Fruit fly (Drosophila melanogaster) whole organism, embryonic: ENCODE measurements around the gene grnd.
A peak's percentile ranks its signal among the peaks of the same experiment; 100 is the strongest.

Source experiments
- Ada2b ChIP-seq: fragments of 200-800 bp; sonication (Bioruptor generic); IDR thresholded peaks from 2 replicates; pipeline ENCODE4 v1.3.6; 2022; ENCODE audit warnings: missing biosample characterization, missing genetic modification characterization
- BEAF-32 ChIP-seq: fragments of 200-800 bp; sonication (Bioruptor generic); optimal IDR thresholded peaks from 3 replicates; lab custom pipeline; 2017; ENCODE audit warnings: missing biosample characterization, missing genetic modification characterization, mild to moderate bottlenecking, moderate library complexity, missing genetic modification reagents
- Blimp-1 ChIP-seq: fragments of 200-800 bp; sonication (Bioruptor generic); optimal IDR thresholded peaks from 3 replicates; lab custom pipeline; 2018; ENCODE audit warnings: missing biosample characterization, missing genetic modification characterization, mild to moderate bottlenecking, moderate library complexity, missing genetic modification reagents
- CG10209 ChIP-seq: fragments of 200-800 bp; sonication (Bioruptor generic); optimal IDR thresholded peaks from 3 replicates; lab custom pipeline; 2017; ENCODE audit warnings: missing biosample characterization, mild to moderate bottlenecking, missing genetic modification characterization, missing genetic modification reagents
- CG10565 ChIP-seq: fragments of 200-800 bp; sonication (Bioruptor generic); optimal IDR thresholded peaks from 3 replicates; lab custom pipeline; 2016; ENCODE audit warnings: missing biosample characterization, mild to moderate bottlenecking, missing genetic modification characterization
- CG10979 ChIP-seq: fragments of 200-800 bp; sonication (Bioruptor generic); optimal IDR thresholded peaks from 2 replicates; lab custom pipeline; 2018; ENCODE audit warnings: missing biosample characterization, mild to moderate bottlenecking, missing genetic modification characterization, moderate library complexity
- CG11560 ChIP-seq: fragments of 200-800 bp; sonication (Bioruptor generic); IDR thresholded peaks from 3 replicates; pipeline ENCODE4 v1.3.6; 2022; ENCODE audit warnings: missing biosample characterization, missing genetic modification characterization
- CG12104 ChIP-seq: fragments of 200-800 bp; sonication (Bioruptor generic); optimal IDR thresholded peaks from 3 replicates; lab custom pipeline; 2016; ENCODE audit warnings: missing biosample characterization, missing genetic modification characterization
- CG1233 ChIP-seq: fragments of 200-800 bp; sonication (Bioruptor generic); optimal IDR thresholded peaks from 4 replicates; lab custom pipeline; 2018; ENCODE audit warnings: missing biosample characterization, mild to moderate bottlenecking, missing genetic modification characterization
- CG13123 ChIP-seq: fragments of 200-800 bp; sonication (Bioruptor generic); optimal IDR thresholded peaks from 2 replicates; lab custom pipeline; 2016; ENCODE audit warnings: missing biosample characterization, missing genetic modification characterization
- CG15011 ChIP-seq: fragments of 200-800 bp; sonication (Bioruptor generic); optimal IDR thresholded peaks from 3 replicates; lab custom pipeline; 2018; ENCODE audit warnings: missing biosample characterization, mild to moderate bottlenecking, missing genetic modification characterization
- CG15696 ChIP-seq: fragments of 200-800 bp; sonication (Bioruptor generic); optimal IDR thresholded peaks from 2 replicates; lab custom pipeline; 2019; ENCODE audit warnings: missing biosample characterization, mild to moderate bottlenecking, missing genetic modification characterization, moderate library complexity
- CG2678 ChIP-seq: fragments of 200-800 bp; sonication (Bioruptor generic); optimal IDR thresholded peaks from 3 replicates; lab custom pipeline; 2019; ENCODE audit warnings: missing biosample characterization, mild to moderate bottlenecking, missing genetic modification characterization, moderate library complexity
- CG30020 ChIP-seq: fragments of 200-800 bp; optimal IDR thresholded peaks from 2 replicates; lab custom pipeline; 2019; ENCODE audit warnings: missing biosample characterization, mild to moderate bottlenecking, missing genetic modification characterization, moderate library complexity
- CG32767 ChIP-seq: fragments of 200-800 bp; sonication (Bioruptor generic); IDR thresholded peaks from 2 replicates; pipeline ENCODE4 v1.3.6; 2022; ENCODE audit warnings: missing biosample characterization, missing genetic modification characterization
- CG33557 ChIP-seq: fragments of 200-800 bp; sonication (Bioruptor generic); optimal IDR thresholded peaks from 2 replicates; lab custom pipeline; 2019; ENCODE audit warnings: missing biosample characterization, mild to moderate bottlenecking, missing genetic modification characterization, moderate library complexity
- CG3407 ChIP-seq: fragments of 200-800 bp; sonication (Bioruptor generic); optimal IDR thresholded peaks from 2 replicates; lab custom pipeline; 2018; ENCODE audit warnings: missing biosample characterization, mild to moderate bottlenecking, missing genetic modification characterization
- CG34224 ChIP-seq: fragments of 200-800 bp; sonication (Bioruptor generic); IDR thresholded peaks from 3 replicates; pipeline ENCODE4 v1.3.6; 2022; ENCODE audit warnings: missing biosample characterization, missing genetic modification characterization; ENCODE audit not compliant: partially characterized antibody
- CG6272 ChIP-seq: fragments of 200-800 bp; sonication (Bioruptor generic); IDR thresholded peaks from 2 replicates; pipeline ENCODE4 v1.3.6; 2022; ENCODE audit warnings: missing biosample characterization, missing genetic modification characterization
- CG9797 ChIP-seq: fragments of 200-800 bp; sonication (Bioruptor generic); optimal IDR thresholded peaks from 3 replicates; lab custom pipeline; 2018; ENCODE audit warnings: missing biosample characterization, mild to moderate bottlenecking, missing genetic modification characterization
- Dbx ChIP-seq: fragments of 200-800 bp; sonication (Bioruptor generic); IDR thresholded peaks from 3 replicates; pipeline ENCODE4 v1.3.6; 2022; ENCODE audit warnings: missing biosample characterization, missing genetic modification characterization
- Deaf1 ChIP-seq: fragments of 200-800 bp; optimal IDR thresholded peaks from 3 replicates; lab custom pipeline; 2019; ENCODE audit warnings: missing biosample characterization, mild to moderate bottlenecking, missing genetic modification characterization, moderate library complexity
- E2f1 ChIP-seq: fragments of 200-800 bp; sonication (Bioruptor generic); IDR thresholded peaks from 2 replicates; pipeline ENCODE4 v1.3.6; 2022; ENCODE audit warnings: missing biosample characterization, missing genetic modification characterization
- Ets97D ChIP-seq: fragments of 200-800 bp; sonication (Bioruptor generic); optimal IDR thresholded peaks from 3 replicates; lab custom pipeline; 2016; ENCODE audit warnings: missing biosample characterization, missing genetic modification characterization
- HmgD ChIP-seq: fragments of 200-800 bp; sonication (Bioruptor generic); optimal IDR thresholded peaks from 3 replicates; lab custom pipeline; 2016; ENCODE audit warnings: missing biosample characterization, missing genetic modification characterization
- MBD-R2 ChIP-seq: fragments of 200-800 bp; sonication (Bioruptor generic); IDR thresholded peaks from 2 replicates; pipeline ENCODE4 v1.3.6; 2022; ENCODE audit warnings: missing biosample characterization, missing genetic modification characterization
- Med ChIP-seq: fragments of 200-800 bp; sonication (Bioruptor generic); peaks from one replicate; lab custom pipeline; 2016; ENCODE audit warnings: missing biosample characterization, missing genetic modification characterization, mild to moderate bottlenecking, inconsistent platforms, moderate library complexity
- NK7.1 ChIP-seq: fragments of 200-800 bp; sonication (Bioruptor generic); optimal IDR thresholded peaks from 3 replicates; lab custom pipeline; 2016; ENCODE audit warnings: missing biosample characterization, missing genetic modification characterization
- Nf-YB ChIP-seq: fragments of 200-800 bp; sonication (Bioruptor generic); optimal IDR thresholded peaks from 3 replicates; lab custom pipeline; 2019; ENCODE audit warnings: missing biosample characterization, mild to moderate bottlenecking, missing genetic modification characterization, moderate library complexity
- Sry-δ ChIP-seq: fragments of 200-800 bp; sonication (Bioruptor generic); optimal IDR thresholded peaks from 2 replicates; lab custom pipeline; 2016; ENCODE audit warnings: missing biosample characterization, missing genetic modification characterization
- Xrp1 ChIP-seq: fragments of 200-800 bp; sonication (Bioruptor generic); IDR thresholded peaks from 2 replicates; pipeline ENCODE4 v1.3.6; 2022; ENCODE audit warnings: missing biosample characterization, missing genetic modification characterization
- ase ChIP-seq: fragments of 200-800 bp; sonication (Bioruptor generic); IDR thresholded peaks from 3 replicates; pipeline ENCODE4 v1.3.6; 2022; ENCODE audit warnings: missing biosample characterization, missing genetic modification characterization
- ash1 ChIP-seq: fragments of 200-800 bp; sonication (Bioruptor generic); optimal IDR thresholded peaks from 2 replicates; lab custom pipeline; 2018; ENCODE audit warnings: missing biosample characterization, mild to moderate bottlenecking, missing genetic modification characterization
- az2 ChIP-seq: fragments of 200-800 bp; sonication (Bioruptor generic); optimal IDR thresholded peaks from 3 replicates; lab custom pipeline; 2016; ENCODE audit warnings: missing biosample characterization, missing genetic modification characterization
- cas ChIP-seq: fragments of 200-800 bp; sonication (Bioruptor generic); IDR thresholded peaks from 2 replicates; pipeline ENCODE4 v1.3.6; 2022; ENCODE audit warnings: missing biosample characterization, missing genetic modification characterization
- emc ChIP-seq: fragments of 200-800 bp; sonication (Bioruptor generic); optimal IDR thresholded peaks from 2 replicates; lab custom pipeline; 2016; ENCODE audit warnings: missing biosample characterization, missing genetic modification characterization
- fd102C ChIP-seq: fragments of 200-800 bp; sonication (Bioruptor generic); optimal IDR thresholded peaks from 2 replicates; lab custom pipeline; 2018; ENCODE audit warnings: missing biosample characterization, mild to moderate bottlenecking, missing genetic modification characterization, moderate library complexity
- kah ChIP-seq: fragments of 200-800 bp; sonication (Bioruptor generic); optimal IDR thresholded peaks from 2 replicates; lab custom pipeline; 2018; ENCODE audit warnings: missing biosample characterization, mild to moderate bottlenecking, missing genetic modification characterization
- klu ChIP-seq: fragments of 200-800 bp; sonication (Bioruptor generic); IDR thresholded peaks from 2 replicates; pipeline ENCODE4 v1.3.6; 2022; ENCODE audit warnings: missing biosample characterization, missing genetic modification characterization
- knrl ChIP-seq: fragments of 200-800 bp; sonication (Bioruptor generic); IDR thresholded peaks from 3 replicates; pipeline ENCODE4 v1.3.6; 2022; ENCODE audit warnings: missing biosample characterization, missing genetic modification characterization; ENCODE audit not compliant: partially characterized antibody
- onecut ChIP-seq: fragments of 200-800 bp; sonication (Bioruptor generic); IDR thresholded peaks from 2 replicates; pipeline ENCODE4 v1.3.6; 2022; ENCODE audit warnings: missing biosample characterization, missing genetic modification characterization
- pan ChIP-seq, 4 experiments: fragments of >200 bp in 3 of 4; fragments of 200-800 bp in 1 of 4; sonication (Bioruptor generic) in 1 of 4; optimal IDR thresholded peaks in 3 of 4; IDR thresholded peaks in 1 of 4; 2 replicates each; pipeline versions ENCODE4 v1.3.6 to Lab custom; 2017 to 2022; ENCODE audit warnings: missing biosample characterization in 2 of 4, missing genetic modification characterization in 2 of 4, mixed read lengths in 1 of 4
- pita ChIP-seq: fragments of 200-800 bp; sonication (Bioruptor generic); optimal IDR thresholded peaks from 2 replicates; lab custom pipeline; 2017; ENCODE audit warnings: missing biosample characterization, mild to moderate bottlenecking, missing genetic modification characterization
- prd ChIP-seq, 3 experiments: fragments of >200 bp in 2 of 3; fragments of 200-800 bp in 1 of 3; sonication (Bioruptor generic) in 1 of 3; optimal IDR thresholded peaks in 2 of 3; IDR thresholded peaks in 1 of 3; 2 replicates in 2 of 3; 3 replicates in 1 of 3; pipeline versions ENCODE4 v1.3.6 to Lab custom; 2017 to 2022; ENCODE audit warnings: missing biosample characterization in 1 of 3, missing genetic modification characterization in 1 of 3
- sens-2 ChIP-seq: fragments of 200-800 bp; sonication (Bioruptor generic); IDR thresholded peaks from 2 replicates; pipeline ENCODE4 v1.3.6; 2022; ENCODE audit warnings: missing biosample characterization, missing genetic modification characterization
- shn ChIP-seq: fragments of 200-800 bp; sonication (Bioruptor generic); optimal IDR thresholded peaks from 3 replicates; lab custom pipeline; 2016; ENCODE audit warnings: missing biosample characterization, missing genetic modification characterization
- usp ChIP-seq: fragments of >200 bp; optimal IDR thresholded peaks from 2 replicates; lab custom pipeline; 2017; ENCODE audit warnings: missing biosample characterization, missing genetic modification characterization
- zf30C ChIP-seq: fragments of 200-800 bp; sonication (Bioruptor generic); optimal IDR thresholded peaks from 3 replicates; lab custom pipeline; 2018; ENCODE audit warnings: missing biosample characterization, mild to moderate bottlenecking, missing genetic modification characterization

The grnd gene

DNA sequence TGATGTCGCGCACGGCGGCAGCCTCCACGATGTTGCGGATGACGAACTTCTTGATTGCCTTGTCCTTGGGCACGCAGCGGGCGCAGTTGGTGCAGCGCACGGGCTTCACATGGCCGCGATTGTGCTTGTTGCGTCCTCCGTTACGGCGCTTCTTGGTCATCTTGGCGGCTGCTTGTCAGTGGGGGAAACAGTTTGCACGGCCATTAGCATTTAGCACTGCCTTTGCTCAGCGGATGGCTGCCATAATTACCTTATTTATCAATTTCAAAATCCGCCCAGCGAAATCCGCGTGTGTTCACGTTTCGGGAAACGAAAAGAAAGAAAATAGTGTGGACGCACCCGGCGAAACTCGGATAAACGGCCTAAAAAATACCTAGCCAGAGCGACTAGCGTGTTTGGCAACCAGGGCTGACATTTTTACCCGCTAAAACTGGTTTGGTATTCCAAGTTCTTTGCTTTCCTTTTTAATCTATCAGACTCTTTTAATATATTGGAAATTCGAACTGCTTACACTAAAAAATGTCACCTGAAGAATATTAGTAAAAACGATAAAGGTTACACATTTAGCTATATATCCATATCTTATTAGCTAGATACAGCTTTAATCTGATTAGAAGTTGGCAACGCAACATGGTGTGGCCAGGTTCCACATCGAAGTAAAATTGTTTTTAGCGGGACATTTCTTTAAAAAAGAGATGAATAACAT lies 42.2 kb upstream of the grnd start, which contains the start of gene RpS26 (continued):
- no peak for TF ChIP-seq pan (optimal IDR thresholded peaks at IDR 0.05; lab: Kevin White, UChicago)
- no peak for TF ChIP-seq pan (GFP tag; optimal IDR thresholded peaks at IDR 0.05 in 1 of 2, IDR thresholded peaks at IDR 0.05 in 1 of 2)
- TF ChIP-seq Ada2b, result no peak; the same call in 1 of the 2 replicates
- TF ChIP-seq prd (optimal IDR thresholded peaks at IDR 0.05; lab: Kevin White, UChicago), result no peak
- TF ChIP-seq prd (GFP tag; IDR thresholded peaks at IDR 0.05; lab: Robert Waterston, UW), result peak; percentile 56; the same call in 2 of the 3 replicates
- no peak for TF ChIP-seq ash1 (GFP tag; lab: Kevin White, UChicago)
- peak; percentile 70 for TF ChIP-seq shn (GFP tag; lab: Kevin White, UChicago)
- TF ChIP-seq Blimp-1 (GFP tag; lab: Kevin White, UChicago), result no peak
- TF ChIP-seq HmgD (GFP tag; lab: Kevin White, UChicago), result peak; percentile 66
- no peak for TF ChIP-seq CG34224 (GFP tag; lab: Robert Waterston, UW)
- no peak for TF ChIP-seq CG32767
- peak; percentile 54 for TF ChIP-seq Sry-δ (GFP tag; lab: Kevin White, UChicago)
- peak; percentile 83 for TF ChIP-seq CG9797 (GFP tag; lab: Kevin White, UChicago)
- TF ChIP-seq kah, result no peak
- peak; percentile 73 for TF ChIP-seq CG12104 (GFP tag; lab: Kevin White, UChicago)
- peak; percentile 93 for TF ChIP-seq Med (GFP tag; lab: Kevin White, UChicago)
- no peak for TF ChIP-seq Deaf1 (tag; lab: Kevin White, UChicago)
- TF ChIP-seq onecut, result no peak
- TF ChIP-seq zf30C, result no peak
- TF ChIP-seq cas (GFP tag; lab: Robert Waterston, UW), result no peak
- TF ChIP-seq CG15011 (GFP tag; lab: Kevin White, UChicago), result no peak
- peak; percentile 37 for TF ChIP-seq CG13123 (GFP tag; lab: Kevin White, UChicago)
- no peak for TF ChIP-seq CG10565 (GFP tag; lab: Kevin White, UChicago)
- TF ChIP-seq MBD-R2 (GFP tag; lab: Robert Waterston, UW), result peak; percentile 46
- peak; percentile 98 for TF ChIP-seq Ets97D (GFP tag; lab: Kevin White, UChicago)
- TF ChIP-seq emc (GFP tag; lab: Kevin White, UChicago), result peak; percentile 67
- TF ChIP-seq E2f1, result no peak
- TF ChIP-seq klu (GFP tag; lab: Robert Waterston, UW), result no peak
- TF ChIP-seq CG11560, result no peak
- no peak for TF ChIP-seq usp
- peak; percentile 42 for TF ChIP-seq CG10209
- TF ChIP-seq sens-2 (GFP tag; lab: Robert Waterston, UW), result no peak; the same call in 1 of the 2 replicates
- TF ChIP-seq CG3407, result peak; percentile 3
- 0 out of 3 replicates have a peak, but pooled peaks have one; percentile 22 for TF ChIP-seq ase
- TF ChIP-seq CG2678 (tag; lab: Kevin White, UChicago), result no peak
- no peak for TF ChIP-seq az2
- peak; percentile 36 for TF ChIP-seq CG33557
- peak; percentile 48; the same call in 1 of the 2 replicates for TF ChIP-seq CG6272 (GFP tag; lab: Robert Waterston, UW)
- peak; percentile 33 for TF ChIP-seq CG10979 (tag; lab: Kevin White, UChicago)
- TF ChIP-seq Dbx (GFP tag; lab: Robert Waterston, UW), result peak; percentile 71; the same call in 1 of the 3 replicates
- no peak for TF ChIP-seq pita (GFP tag; lab: Kevin White, UChicago)
- peak; percentile 56 for TF ChIP-seq BEAF-32 (GFP tag; lab: Kevin White, UChicago)
- TF ChIP-seq knrl (GFP tag; lab: Robert Waterston, UW), result 0 out of 3 replicates have a peak, but pooled peaks have one; percentile 31
- peak; percentile 16 for TF ChIP-seq Nf-YB (GFP tag; lab: Kevin White, UChicago)
- TF ChIP-seq fd102C, result no peak
- TF ChIP-seq CG1233 (GFP tag; lab: Kevin White, UChicago), result no peak
- peak; percentile 61 for TF ChIP-seq CG30020 (tag; lab: Kevin White, UChicago)
- peak; percentile 22 for TF ChIP-seq CG15696 (tag; lab: Kevin White, UChicago)
- no peak for TF ChIP-seq Xrp1 (GFP tag; lab: Robert Waterston, UW)
- TF ChIP-seq NK7.1 (GFP tag; lab: Kevin White, UChicago), result no peak
